Fruit fly (Drosophila melanogaster) whole organism: ENCODE data around the gene Rrp5.

Experiments used
- Dll ChIP-seq: fragments of >200 bp; optimal IDR thresholded peaks from 2 replicates; lab custom pipeline; 2017
- EcR ChIP-seq, 2 experiments: fragments of >200 bp; optimal IDR thresholded peaks; 2 replicates each; lab custom pipeline; 2017; ENCODE audit warnings: missing biosample characterization in 2 of 2, missing genetic modification characterization in 2 of 2, missing genetic modification reagents in 2 of 2
- pan ChIP-seq: fragments of >200 bp; optimal IDR thresholded peaks from 2 replicates; lab custom pipeline; 2017
- psq ChIP-seq: fragments of >200 bp; optimal IDR thresholded peaks from 2 replicates; lab custom pipeline; 2017

DNA sequence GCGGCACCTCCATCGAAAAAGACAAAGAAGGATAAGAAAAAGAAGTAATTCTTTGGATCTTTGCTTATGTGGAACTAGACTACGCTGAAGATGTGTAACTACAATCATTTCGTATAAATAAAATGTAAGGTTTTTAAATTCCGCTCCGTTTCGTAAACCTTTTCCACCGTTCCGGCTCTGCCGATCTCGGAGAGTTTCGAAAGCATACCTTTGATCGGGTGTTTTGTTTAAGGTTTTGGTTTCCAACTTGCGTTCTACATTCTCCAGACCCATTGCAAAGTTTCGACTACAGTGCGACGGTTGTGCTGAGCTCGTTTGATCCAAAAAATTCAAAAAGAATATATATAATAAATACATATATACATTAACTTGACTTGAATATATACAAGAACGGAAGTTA lies 3.5 kb upstream of the Rrp5 start, which contains the start of gene CG6432:
- no peak for TF ChIP-seq psq (lab: Kevin White, UChicago)
- no peak for TF ChIP-seq pan (lab: Kevin White, UChicago)
- no peak for TF ChIP-seq EcR (GFP tag; optimal IDR thresholded peaks at IDR 0.05; lab: Kevin White, UChicago)
- TF ChIP-seq Dll (lab: Kevin White, UChicago): no peak
